Worm (Caenorhabditis elegans): ENCODE results near the gene str-233.
"Not testable (repeated sequence)": the region's sequence is repeated elsewhere in the genome, so short reads cannot be mapped to it uniquely, and the experiment has no call there.

Gene str-233

DNA sequence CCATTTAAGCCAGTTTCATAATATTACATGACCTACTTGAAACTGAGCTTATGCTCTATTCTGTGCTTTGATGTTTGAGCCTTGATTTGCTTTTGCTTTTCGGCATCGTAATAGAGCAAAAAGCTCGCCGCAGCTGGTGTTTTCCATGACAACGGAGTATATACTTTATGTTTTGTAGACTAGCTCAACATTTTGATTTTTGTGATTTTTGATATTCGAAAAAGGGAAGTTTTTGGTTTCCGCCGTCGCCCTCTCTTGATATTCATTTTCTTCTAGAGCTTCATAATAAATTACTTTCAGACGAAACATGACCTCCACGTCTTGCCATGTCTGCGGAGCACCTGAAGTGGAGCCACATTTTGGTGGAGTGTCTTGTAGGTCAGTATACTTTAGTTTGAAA lies 7.2 kb downstream of the str-233 start, which contains the start of gene nhr-63:
TSS of gene nhr-63 (plus strand) at position 301 of the 400 bp plus-strand sequence.
- TF ChIP-seq aly-1 (tag; optimal IDR thresholded peaks at IDR 0.05) (no peak), tbx-11 (GFP tag; IDR thresholded peaks at IDR 0.05) (no peak), ceh-13 (GFP tag; optimal IDR thresholded peaks at IDR 0.05) (no peak), hnd-1 (tag; optimal IDR thresholded peaks at IDR 0.05) (no peak), ets-7 (tag; optimal IDR thresholded peaks at IDR 0.05) (no peak), sea-1 (GFP tag; conservative IDR thresholded peaks at IDR 0.05) (no peak), ceh-36 (tag; optimal IDR thresholded peaks at IDR 0.05) (no peak), pes-1 (GFP tag; IDR thresholded peaks at IDR 0.05) (no peak), scrt-1 (GFP tag; IDR thresholded peaks at IDR 0.05) (no peak), flt-1 (GFP tag; IDR thresholded peaks at IDR 0.05) (no peak), B0310.2 (tag; optimal IDR thresholded peaks at IDR 0.05) (no peak), tra-4 (tag; optimal IDR thresholded peaks at IDR 0.05) (no peak), hmbx-1 (tag; optimal IDR thresholded peaks at IDR 0.05) (no peak)

DNA sequence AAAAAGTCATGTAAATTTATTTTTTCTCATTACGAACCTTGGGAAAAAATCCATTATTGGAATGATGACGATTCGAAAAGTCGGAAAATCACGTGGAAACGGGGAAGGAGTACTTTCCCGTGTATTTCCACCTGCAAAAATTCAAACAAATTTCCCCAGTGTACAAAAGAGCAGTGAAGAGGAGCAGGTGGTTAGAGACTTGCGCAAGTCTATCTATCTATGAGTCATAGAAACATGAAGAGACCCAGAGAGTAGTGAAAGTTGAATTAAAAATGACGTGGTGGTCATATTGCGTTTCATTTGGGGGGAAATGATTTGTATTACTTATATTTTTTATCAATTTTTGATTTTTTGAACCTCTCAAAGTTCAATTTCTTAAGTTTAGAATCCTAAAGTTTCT lies 9.0 kb downstream of the str-233 start, which contains the start of gene nhr-50:
TSS of gene nhr-50 (minus strand) at position 199 of the 400 bp plus-strand sequence.
- no peak for TF ChIP-seq aly-1 (tag; optimal IDR thresholded peaks at IDR 0.05)
- TF ChIP-seq tbx-11 (GFP tag; IDR thresholded peaks at IDR 0.05) = no peak
- TF ChIP-seq tra-4 (tag; optimal IDR thresholded peaks at IDR 0.05) = no peak
- TF ChIP-seq hmg-4 (GFP tag; optimal IDR thresholded peaks at IDR 0.05) = no peak
- TF ChIP-seq ceh-36 (tag; optimal IDR thresholded peaks at IDR 0.05) = no peak
- TF ChIP-seq ets-7 (tag; optimal IDR thresholded peaks at IDR 0.05) = no peak
- no peak for TF ChIP-seq hnd-1 (tag; optimal IDR thresholded peaks at IDR 0.05)
- no peak for TF ChIP-seq ama-1 (optimal IDR thresholded peaks at IDR 0.05)
- TF ChIP-seq ceh-13 (GFP tag; optimal IDR thresholded peaks at IDR 0.05) = no peak
- TF ChIP-seq scrt-1 (GFP tag; IDR thresholded peaks at IDR 0.05) = no peak

DNA sequence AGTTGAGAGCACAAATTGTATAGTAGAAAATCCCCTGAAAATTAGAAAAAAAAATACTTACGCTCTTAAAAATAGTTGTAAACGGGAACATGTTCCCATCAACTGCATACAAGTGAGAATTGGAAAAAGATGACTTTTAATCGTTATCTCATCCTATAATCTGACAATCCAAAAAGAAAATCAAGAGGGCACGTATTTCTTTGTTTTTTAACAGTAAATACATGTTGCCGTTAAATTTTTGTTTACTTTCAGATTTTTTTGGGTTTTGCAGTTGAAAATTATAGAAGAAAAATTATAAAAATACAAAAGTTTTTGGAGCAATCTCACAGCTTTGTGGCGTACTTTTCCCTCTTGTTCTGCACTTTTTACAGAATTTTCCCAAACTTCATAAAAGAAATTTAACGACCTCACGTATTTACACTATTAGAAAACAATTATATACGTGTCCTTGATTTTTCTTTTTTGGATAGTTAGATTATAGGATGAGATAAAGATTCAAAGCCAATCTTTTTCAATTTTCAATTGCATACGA lies 12.7 kb downstream of the str-233 start, which contains the start of the genes C06C6.9 and C06C6.8:
TSS of gene C06C6.9 (minus strand) at position 101 of the 532 bp plus-strand sequence.
TSS of gene C06C6.8 (plus strand) at position 482 of the 532 bp plus-strand sequence.
- TF ChIP-seq ceh-36 (tag; optimal IDR thresholded peaks at IDR 0.05) = no peak
- no peak for TF ChIP-seq hmg-4 (GFP tag; optimal IDR thresholded peaks at IDR 0.05)
- no peak for TF ChIP-seq hnd-1 (tag; optimal IDR thresholded peaks at IDR 0.05)
- TF ChIP-seq pes-1 (GFP tag; IDR thresholded peaks at IDR 0.05) = no peak
- no peak for TF ChIP-seq flt-1 (GFP tag; IDR thresholded peaks at IDR 0.05)
- no peak for TF ChIP-seq ets-7 (tag; optimal IDR thresholded peaks at IDR 0.05)
- no peak for TF ChIP-seq aly-1 (tag; optimal IDR thresholded peaks at IDR 0.05)
- no peak for TF ChIP-seq tra-4 (tag; optimal IDR thresholded peaks at IDR 0.05)
- no peak for TF ChIP-seq tbx-11 (GFP tag; IDR thresholded peaks at IDR 0.05)
- no peak for TF ChIP-seq hmbx-1 (tag; optimal IDR thresholded peaks at IDR 0.05)
- TF ChIP-seq F13C5.2 (tag; optimal IDR thresholded peaks at IDR 0.05) = no peak
- TF ChIP-seq ama-1 (optimal IDR thresholded peaks at IDR 0.05) = no peak
- no peak for TF ChIP-seq scrt-1 (GFP tag; IDR thresholded peaks at IDR 0.05)
- TF ChIP-seq B0310.2 (tag; optimal IDR thresholded peaks at IDR 0.05) = no peak

DNA sequence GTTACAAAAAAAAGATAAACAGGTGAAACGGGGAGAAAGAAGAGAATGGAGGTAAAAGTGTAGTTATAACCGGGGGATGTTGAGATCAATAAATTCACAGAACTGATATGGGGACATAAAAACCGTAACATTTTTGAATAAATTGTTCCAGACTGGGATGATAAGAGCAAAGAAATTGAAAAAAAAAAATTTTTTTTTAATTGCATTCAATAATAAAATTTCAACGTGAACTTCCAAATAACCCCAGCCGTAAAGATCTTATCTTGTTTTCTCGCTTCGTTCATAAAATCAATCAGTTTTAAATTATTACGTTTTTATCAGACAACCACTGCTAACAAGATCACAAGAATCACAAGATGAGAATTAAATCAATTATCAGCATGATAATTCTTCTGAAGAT lies 17.6 kb downstream of the str-233 start, which contains the start of gene C06C6.7:
TSS of gene C06C6.7 (plus strand) at position 301 of the 400 bp plus-strand sequence.
- TF ChIP-seq hnd-1 (tag; optimal IDR thresholded peaks at IDR 0.05); hmg-4 (GFP tag; optimal IDR thresholded peaks at IDR 0.05); B0310.2 (tag; optimal IDR thresholded peaks at IDR 0.05): not testable (repeated sequence)

DNA sequence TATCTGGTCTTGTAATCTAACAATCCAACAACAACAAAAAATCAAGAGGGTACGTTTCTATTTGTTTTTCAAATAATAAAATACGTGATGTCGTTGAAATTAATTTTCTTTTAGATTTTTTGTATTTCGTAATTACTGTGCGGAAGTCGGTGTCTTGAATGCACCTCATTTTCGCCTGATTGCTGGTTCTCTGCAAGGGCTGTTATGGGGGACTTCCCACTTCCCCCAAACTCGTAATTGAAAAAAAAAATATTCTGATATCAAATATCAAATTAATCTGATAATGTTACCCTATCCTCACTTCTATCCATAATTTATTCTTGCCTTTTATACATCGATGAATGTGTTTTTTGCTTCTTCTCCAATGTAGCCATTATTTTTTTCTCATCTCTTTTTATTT lies 21.4 kb downstream of the str-233 start, which contains the start of gene F36G9.15:
TSS of gene F36G9.15 (minus strand) at position 101 of the 400 bp plus-strand sequence.
- TF ChIP-seq ceh-36 (tag; optimal IDR thresholded peaks at IDR 0.05) (no peak), tra-4 (tag; optimal IDR thresholded peaks at IDR 0.05) (no peak), tbx-37 (GFP tag; conservative IDR thresholded peaks at IDR 0.05) (no peak), sea-1 (GFP tag; conservative IDR thresholded peaks at IDR 0.05) (no peak)

DNA sequence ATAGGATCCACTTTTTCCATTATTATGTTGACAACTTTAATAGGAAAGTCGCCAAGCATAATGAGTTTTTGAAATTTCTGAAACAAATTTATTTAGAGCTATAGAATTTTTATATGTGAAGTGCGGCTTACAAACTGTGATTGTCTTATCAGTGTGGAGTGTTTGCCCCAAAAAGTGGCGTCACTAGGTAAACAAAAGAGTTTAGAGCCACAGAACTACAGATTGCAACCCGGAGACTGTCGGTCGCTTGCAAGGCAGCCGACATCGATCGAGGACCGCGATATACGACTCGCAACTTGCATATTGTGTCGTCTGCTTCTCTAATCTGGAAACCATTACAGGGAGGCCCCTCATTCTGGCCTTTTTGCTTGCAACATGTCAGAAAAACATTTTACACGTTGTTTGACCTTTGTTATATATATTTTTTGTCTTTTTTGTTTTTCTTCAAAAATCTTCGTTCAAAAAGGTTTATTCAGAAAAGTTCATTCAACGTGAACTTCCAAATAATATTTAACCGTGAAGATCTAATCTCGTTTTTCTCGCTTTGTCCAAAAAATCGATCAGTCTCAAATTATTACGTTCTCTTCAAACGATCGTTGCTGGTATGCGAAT lies 26.6 kb downstream of the str-233 start, which contains the start of the genes fbxa-99 and F36G9.13:
TSS of gene fbxa-99 (minus strand) at position 122 of the 612 bp plus-strand sequence.
TSS of gene F36G9.13 (plus strand) at position 562 of the 612 bp plus-strand sequence.
- TF ChIP-seq ama-1 (optimal IDR thresholded peaks at IDR 0.05) (no peak), tbx-11 (GFP tag; IDR thresholded peaks at IDR 0.05) (no peak), pes-1 (GFP tag; IDR thresholded peaks at IDR 0.05) (no peak), ceh-13 (GFP tag; optimal IDR thresholded peaks at IDR 0.05) (no peak), ceh-36 (tag; optimal IDR thresholded peaks at IDR 0.05) (no peak), ets-7 (tag; optimal IDR thresholded peaks at IDR 0.05) (no peak), scrt-1 (GFP tag; IDR thresholded peaks at IDR 0.05) (no peak), hmg-4 (GFP tag; optimal IDR thresholded peaks at IDR 0.05) (no peak), B0310.2 (tag; optimal IDR thresholded peaks at IDR 0.05) (no peak), aly-1 (tag; optimal IDR thresholded peaks at IDR 0.05) (no peak), hnd-1 (tag; optimal IDR thresholded peaks at IDR 0.05) (no peak)

DNA sequence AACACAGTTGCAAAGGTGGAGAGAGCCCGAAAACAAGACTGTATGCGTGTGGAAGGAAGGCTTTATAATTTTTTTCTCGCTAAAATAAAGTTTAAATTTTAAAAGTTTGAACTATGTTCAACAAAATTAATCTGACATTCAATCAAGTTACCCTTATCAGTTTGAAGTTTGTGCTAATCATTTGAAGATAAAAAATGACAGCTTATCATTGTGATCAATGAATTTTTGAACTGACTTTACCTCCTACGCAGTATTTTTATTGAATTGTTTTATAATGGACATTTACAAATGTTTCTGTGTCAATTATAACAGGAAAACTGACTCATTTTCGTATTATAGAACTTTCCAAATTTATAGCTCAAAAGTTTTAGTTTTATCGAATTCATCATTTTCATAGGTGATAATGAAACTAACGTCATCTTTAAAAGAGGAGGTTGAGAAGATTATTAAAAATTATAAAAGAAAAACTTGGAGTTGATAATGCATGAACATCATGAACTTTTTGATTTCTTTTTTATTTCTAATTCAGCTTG lies 31.2 kb downstream of the str-233 start, which contains the start of gene oac-20:
TSS of gene oac-20 (plus strand) at position 483 of the 533 bp plus-strand sequence.
- no peak for TF ChIP-seq ama-1 (optimal IDR thresholded peaks at IDR 0.05)
- TF ChIP-seq tbx-11 (GFP tag; IDR thresholded peaks at IDR 0.05) = no peak
- no peak for TF ChIP-seq tra-4 (tag; optimal IDR thresholded peaks at IDR 0.05)
- no peak for TF ChIP-seq F13C5.2 (tag; optimal IDR thresholded peaks at IDR 0.05)
- no peak for TF ChIP-seq B0310.2 (tag; optimal IDR thresholded peaks at IDR 0.05)
- no peak for TF ChIP-seq flt-1 (GFP tag; IDR thresholded peaks at IDR 0.05)
- no peak for TF ChIP-seq hmbx-1 (tag; optimal IDR thresholded peaks at IDR 0.05)

Data from whole organism, early embryonic.